Fruit fly (Drosophila melanogaster) whole organism, embryonic: ENCODE measurements around the gene CG12123.

ENCODE experiments used
- CG34376 ChIP-seq: fragments of 200-800 bp; sonication (Bioruptor generic); optimal IDR thresholded peaks from 2 replicates; lab custom pipeline; 2018; ENCODE audit warnings: missing biosample characterization, mild to moderate bottlenecking, missing genetic modification characterization
- otp ChIP-seq: fragments of 200-800 bp; sonication (Bioruptor generic); IDR thresholded peaks from 3 replicates; pipeline ENCODE4, ENCODE4 v1.3.6; 2022; ENCODE audit warnings: missing biosample characterization, missing genetic modification characterization

DNA sequence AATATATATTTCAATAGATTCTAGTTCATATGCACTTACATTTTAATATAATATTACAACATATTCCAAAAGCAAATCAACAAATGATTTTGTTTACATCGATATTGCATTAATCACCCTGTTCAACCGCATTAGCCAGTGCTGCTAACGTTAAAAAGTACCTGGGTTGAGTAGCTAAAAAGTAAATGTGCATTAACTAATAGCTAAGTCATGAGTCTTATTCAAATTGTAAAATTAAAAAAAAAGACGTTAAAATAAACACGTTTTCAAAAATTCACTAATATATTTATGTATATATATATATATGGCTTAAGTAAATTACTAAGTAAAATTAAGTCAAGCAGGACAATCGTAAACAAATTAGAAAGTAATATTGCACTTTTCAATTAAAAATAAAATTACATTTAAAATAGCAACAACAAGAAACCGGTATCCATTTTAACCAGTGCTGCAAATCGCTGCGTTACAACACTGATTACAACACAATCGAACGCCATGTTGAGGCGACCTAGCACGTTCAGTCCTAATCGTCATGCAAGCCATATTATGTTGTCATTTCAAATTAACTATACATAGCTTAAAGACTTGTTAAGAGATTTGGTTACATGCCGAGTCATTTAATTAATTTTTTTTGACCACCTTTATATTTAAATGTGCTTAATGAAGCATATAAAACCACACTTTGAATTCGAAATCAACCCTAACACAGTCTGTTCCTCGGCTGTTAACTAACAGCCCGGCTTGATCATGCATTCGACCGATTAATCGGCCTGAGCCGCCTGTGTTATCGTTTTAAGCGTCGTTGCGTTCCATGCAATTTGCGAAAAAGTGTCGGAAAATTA is 43.8 kb downstream of the CG12123 start, which contains the start of gene CG10555:
- peak; percentile 74 for TF ChIP-seq otp
- TF ChIP-seq CG34376 (GFP tag; lab: Kevin White, UChicago): peak; percentile 50
